Fruit fly (Drosophila melanogaster) whole organism, embryonic: ENCODE data around the gene Pex3.

Source experiments
- Atf6 ChIP-seq: fragments of 200-800 bp; sonication (Bioruptor generic); IDR thresholded peaks from 2 replicates; pipeline ENCODE4 v1.3.6; 2022; ENCODE audit warnings: missing biosample characterization, missing genetic modification characterization
- B-H2 ChIP-seq: fragments of 200-800 bp; sonication (Bioruptor generic); optimal IDR thresholded peaks from 2 replicates; lab custom pipeline; 2018; ENCODE audit warnings: missing biosample characterization, mild to moderate bottlenecking, missing genetic modification characterization
- CG10321 ChIP-seq: fragments of 200-800 bp; sonication (Bioruptor generic); IDR thresholded peaks from 2 replicates; pipeline ENCODE4 v1.3.6; 2022; ENCODE audit warnings: missing biosample characterization, missing genetic modification characterization
- CG11398 ChIP-seq: fragments of 200-800 bp; sonication (Bioruptor generic); optimal IDR thresholded peaks from 2 replicates; lab custom pipeline; 2016; ENCODE audit warnings: missing biosample characterization, missing genetic modification characterization
- CG12659 ChIP-seq: fragments of 200-800 bp; sonication (Bioruptor generic); optimal IDR thresholded peaks from 3 replicates; lab custom pipeline; 2017; ENCODE audit warnings: mild to moderate bottlenecking, missing biosample characterization, missing genetic modification reagents, missing genetic modification characterization
- CG12744 ChIP-seq: fragments of 200-800 bp; sonication (Bioruptor generic); optimal IDR thresholded peaks from 2 replicates; lab custom pipeline; 2016; ENCODE audit warnings: missing biosample characterization, missing genetic modification characterization
- CG13424 ChIP-seq: fragments of 200-800 bp; sonication (Bioruptor generic); optimal IDR thresholded peaks from 2 replicates; lab custom pipeline; 2019; ENCODE audit warnings: missing biosample characterization, mild to moderate bottlenecking, missing genetic modification characterization, moderate library complexity
- CG14014 ChIP-seq: fragments of 200-800 bp; sonication (Bioruptor generic); IDR thresholded peaks from 2 replicates; pipeline ENCODE4 v1.3.6; 2022; ENCODE audit warnings: missing biosample characterization, missing genetic modification characterization
- CG14441 ChIP-seq: fragments of 200-800 bp; sonication (Bioruptor generic); IDR thresholded peaks from 2 replicates; pipeline ENCODE4 v1.3.6; 2022; ENCODE audit warnings: missing biosample characterization, missing genetic modification characterization
- CG14710 ChIP-seq: fragments of 200-800 bp; sonication (Bioruptor generic); optimal IDR thresholded peaks from 3 replicates; lab custom pipeline; 2019; ENCODE audit warnings: missing biosample characterization, mild to moderate bottlenecking, missing genetic modification characterization, moderate library complexity
- CG1647 ChIP-seq: fragments of 200-800 bp; sonication (Bioruptor generic); optimal IDR thresholded peaks from 3 replicates; lab custom pipeline; 2016; ENCODE audit warnings: missing biosample characterization, missing genetic modification characterization
- CG16815 ChIP-seq: fragments of 200-800 bp; sonication (Bioruptor generic); optimal IDR thresholded peaks from 3 replicates; lab custom pipeline; 2017; ENCODE audit warnings: missing biosample characterization, mild to moderate bottlenecking, missing genetic modification characterization
- CG17359 ChIP-seq: fragments of 200-800 bp; sonication (Bioruptor generic); optimal IDR thresholded peaks from 3 replicates; lab custom pipeline; 2018; ENCODE audit warnings: missing biosample characterization, mild to moderate bottlenecking, missing genetic modification characterization, moderate library complexity
- CG18011 ChIP-seq: fragments of 200-800 bp; sonication (Bioruptor generic); optimal IDR thresholded peaks from 2 replicates; lab custom pipeline; 2017; ENCODE audit warnings: missing biosample characterization, missing genetic modification characterization, mild to moderate bottlenecking, moderate library complexity, missing genotype
- CG2116 ChIP-seq: fragments of 200-800 bp; sonication (Bioruptor generic); optimal IDR thresholded peaks from 3 replicates; lab custom pipeline; 2018; ENCODE audit warnings: missing biosample characterization, mild to moderate bottlenecking, missing genetic modification characterization
- CG2678 ChIP-seq: fragments of 200-800 bp; sonication (Bioruptor generic); optimal IDR thresholded peaks from 3 replicates; lab custom pipeline; 2019; ENCODE audit warnings: missing biosample characterization, mild to moderate bottlenecking, missing genetic modification characterization, moderate library complexity
- CG31388 ChIP-seq: fragments of 200-800 bp; sonication (Bioruptor generic); optimal IDR thresholded peaks from 2 replicates; lab custom pipeline; 2016; ENCODE audit warnings: missing biosample characterization, missing genetic modification characterization
- CG32532 ChIP-seq: fragments of 200-800 bp; sonication (Bioruptor generic); IDR thresholded peaks from 2 replicates; pipeline ENCODE4 v1.3.6; 2022; ENCODE audit warnings: missing biosample characterization, missing genetic modification characterization
- CG3847 ChIP-seq: fragments of 200-800 bp; sonication (Bioruptor generic); IDR thresholded peaks from 2 replicates; pipeline ENCODE4 v1.3.6; 2022; ENCODE audit warnings: missing biosample characterization, missing genetic modification characterization
- CG4730 ChIP-seq: fragments of 200-800 bp; sonication (Bioruptor generic); IDR thresholded peaks from 2 replicates; pipeline ENCODE4 v1.3.6; 2022; ENCODE audit warnings: missing biosample characterization, missing genetic modification characterization
- CG7786 ChIP-seq: fragments of 200-800 bp; sonication (Bioruptor generic); optimal IDR thresholded peaks from 2 replicates; lab custom pipeline; 2016; ENCODE audit warnings: missing biosample characterization, missing genetic modification characterization
- CG8765 ChIP-seq: fragments of 200-800 bp; sonication (Bioruptor generic); IDR thresholded peaks from 2 replicates; pipeline ENCODE4 v1.3.6; 2022; ENCODE audit warnings: missing biosample characterization, missing genetic modification characterization
- CoRest ChIP-seq: fragments of 200-800 bp; sonication (Bioruptor generic); optimal IDR thresholded peaks from 3 replicates; lab custom pipeline; 2018; ENCODE audit warnings: missing biosample characterization, mild to moderate bottlenecking, missing genetic modification characterization, moderate library complexity
- D19A ChIP-seq: fragments of 200-800 bp; optimal IDR thresholded peaks from 3 replicates; lab custom pipeline; 2019; ENCODE audit warnings: missing biosample characterization, mild to moderate bottlenecking, missing genetic modification characterization, moderate library complexity
- Dfd ChIP-seq, 2 experiments: fragments of >200 bp; optimal IDR thresholded peaks; 2 replicates each; lab custom pipeline; 2017; ENCODE audit warnings: missing biosample characterization in 2 of 2, missing genetic modification characterization in 2 of 2
- HLHmδ ChIP-seq: fragments of 200-800 bp; sonication (Bioruptor generic); optimal IDR thresholded peaks from 2 replicates; lab custom pipeline; 2018; ENCODE audit warnings: missing biosample characterization, mild to moderate bottlenecking, missing genetic modification characterization, moderate library complexity
- Rfx ChIP-seq: fragments of 200-800 bp; sonication (Bioruptor generic); IDR thresholded peaks from 2 replicates; pipeline ENCODE4 v1.3.6; 2022; ENCODE audit warnings: missing biosample characterization, missing genetic modification characterization
- YL-1 ChIP-seq: fragments of 200-800 bp; sonication (Bioruptor generic); optimal IDR thresholded peaks from 3 replicates; lab custom pipeline; 2017; ENCODE audit warnings: missing biosample characterization, mild to moderate bottlenecking, missing genetic modification characterization
- ara ChIP-seq: fragments of 200-800 bp; sonication (Bioruptor generic); IDR thresholded peaks from 2 replicates; pipeline ENCODE4 v1.3.6; 2022; ENCODE audit warnings: missing biosample characterization, missing genetic modification characterization
- bigmax ChIP-seq: fragments of 200-800 bp; sonication (Bioruptor generic); optimal IDR thresholded peaks from 2 replicates; lab custom pipeline; 2018; ENCODE audit warnings: missing biosample characterization, mild to moderate bottlenecking, missing genetic modification characterization
- br ChIP-seq: fragments of >200 bp; optimal IDR thresholded peaks from 2 replicates; lab custom pipeline; 2017
- chinmo ChIP-seq: fragments of 200-800 bp; sonication (Bioruptor generic); IDR thresholded peaks from 4 replicates; pipeline ENCODE4 v1.3.6; 2022; ENCODE audit warnings: missing biosample characterization, missing genetic modification characterization; ENCODE audit not compliant: partially characterized antibody
- chm ChIP-seq: fragments of 200-800 bp; sonication (Bioruptor generic); IDR thresholded peaks from 2 replicates; pipeline ENCODE4 v1.3.6; 2022; ENCODE audit warnings: missing biosample characterization, missing genetic modification characterization
- crc ChIP-seq: fragments of 200-800 bp; sonication (Bioruptor generic); optimal IDR thresholded peaks from 2 replicates; lab custom pipeline; 2016; ENCODE audit warnings: missing biosample characterization, missing genetic modification characterization
- dimm ChIP-seq: fragments of 200-800 bp; sonication (Bioruptor generic); IDR thresholded peaks from 2 replicates; pipeline ENCODE4 v1.3.6; 2022; ENCODE audit warnings: missing biosample characterization, missing genetic modification characterization
- dmrt99B ChIP-seq: fragments of 200-800 bp; sonication (Bioruptor generic); optimal IDR thresholded peaks from 2 replicates; lab custom pipeline; 2018; ENCODE audit warnings: missing biosample characterization, mild to moderate bottlenecking, missing genetic modification characterization, moderate library complexity
- ems ChIP-seq: fragments of 200-800 bp; sonication (Bioruptor generic); optimal IDR thresholded peaks from 3 replicates; lab custom pipeline; 2016; ENCODE audit warnings: missing biosample characterization, missing genetic modification characterization
- hkb ChIP-seq, 2 experiments: fragments of 200-800 bp in 1 of 2; fragments of >200 bp in 1 of 2; sonication (Bioruptor generic) in 1 of 2; IDR thresholded peaks in 1 of 2; optimal IDR thresholded peaks in 1 of 2; 2 replicates each; pipeline versions ENCODE4 v1.3.6 to Lab custom; 2017 to 2022; ENCODE audit warnings: missing biosample characterization in 1 of 2, missing genetic modification characterization in 1 of 2
- hth ChIP-seq: fragments of >200 bp; optimal IDR thresholded peaks from 2 replicates; lab custom pipeline; 2017; ENCODE audit warnings: inconsistent platforms
- kni ChIP-seq: fragments of 200-800 bp; sonication (Bioruptor generic); optimal IDR thresholded peaks from 3 replicates; lab custom pipeline; 2017; ENCODE audit warnings: mild to moderate bottlenecking, missing biosample characterization, missing genetic modification reagents, missing genetic modification characterization
- knrl ChIP-seq: fragments of 200-800 bp; sonication (Bioruptor generic); IDR thresholded peaks from 3 replicates; pipeline ENCODE4 v1.3.6; 2022; ENCODE audit warnings: missing biosample characterization, missing genetic modification characterization; ENCODE audit not compliant: partially characterized antibody
- luna ChIP-seq: fragments of 200-800 bp; sonication (Bioruptor generic); optimal IDR thresholded peaks from 2 replicates; lab custom pipeline; 2016; ENCODE audit warnings: missing biosample characterization, missing genetic modification characterization
- nerfin-1 ChIP-seq: fragments of 200-800 bp; sonication (Bioruptor generic); optimal IDR thresholded peaks from 3 replicates; lab custom pipeline; 2019; ENCODE audit warnings: missing biosample characterization, mild to moderate bottlenecking, missing genetic modification characterization, moderate library complexity
- row ChIP-seq: fragments of 200-800 bp; sonication (Bioruptor generic); IDR thresholded peaks from 3 replicates; pipeline ENCODE4 v1.3.6; 2022; ENCODE audit warnings: missing biosample characterization, missing genetic modification characterization
- shn ChIP-seq: fragments of 200-800 bp; sonication (Bioruptor generic); optimal IDR thresholded peaks from 3 replicates; lab custom pipeline; 2016; ENCODE audit warnings: missing biosample characterization, missing genetic modification characterization
- ttk ChIP-seq: fragments of 200-800 bp; sonication (Bioruptor generic); IDR thresholded peaks from 2 replicates; pipeline ENCODE4 v2.1.2; 2022; ENCODE audit warnings: missing biosample characterization, missing genetic modification characterization
- vfl ChIP-seq: fragments of 200-800 bp; sonication (Bioruptor generic); optimal IDR thresholded peaks from 2 replicates; lab custom pipeline; 2016; ENCODE audit warnings: missing biosample characterization, missing genetic modification characterization
- vvl ChIP-seq: fragments of 200-800 bp; sonication (Bioruptor generic); IDR thresholded peaks from 2 replicates; pipeline ENCODE4 v1.3.6; 2022; ENCODE audit warnings: missing biosample characterization, missing genetic modification characterization
- wek ChIP-seq: fragments of 200-800 bp; sonication (Bioruptor generic); optimal IDR thresholded peaks from 3 replicates; lab custom pipeline; 2018; ENCODE audit warnings: missing biosample characterization, mild to moderate bottlenecking, missing genetic modification characterization, moderate library complexity

Pex3 gene

DNA sequence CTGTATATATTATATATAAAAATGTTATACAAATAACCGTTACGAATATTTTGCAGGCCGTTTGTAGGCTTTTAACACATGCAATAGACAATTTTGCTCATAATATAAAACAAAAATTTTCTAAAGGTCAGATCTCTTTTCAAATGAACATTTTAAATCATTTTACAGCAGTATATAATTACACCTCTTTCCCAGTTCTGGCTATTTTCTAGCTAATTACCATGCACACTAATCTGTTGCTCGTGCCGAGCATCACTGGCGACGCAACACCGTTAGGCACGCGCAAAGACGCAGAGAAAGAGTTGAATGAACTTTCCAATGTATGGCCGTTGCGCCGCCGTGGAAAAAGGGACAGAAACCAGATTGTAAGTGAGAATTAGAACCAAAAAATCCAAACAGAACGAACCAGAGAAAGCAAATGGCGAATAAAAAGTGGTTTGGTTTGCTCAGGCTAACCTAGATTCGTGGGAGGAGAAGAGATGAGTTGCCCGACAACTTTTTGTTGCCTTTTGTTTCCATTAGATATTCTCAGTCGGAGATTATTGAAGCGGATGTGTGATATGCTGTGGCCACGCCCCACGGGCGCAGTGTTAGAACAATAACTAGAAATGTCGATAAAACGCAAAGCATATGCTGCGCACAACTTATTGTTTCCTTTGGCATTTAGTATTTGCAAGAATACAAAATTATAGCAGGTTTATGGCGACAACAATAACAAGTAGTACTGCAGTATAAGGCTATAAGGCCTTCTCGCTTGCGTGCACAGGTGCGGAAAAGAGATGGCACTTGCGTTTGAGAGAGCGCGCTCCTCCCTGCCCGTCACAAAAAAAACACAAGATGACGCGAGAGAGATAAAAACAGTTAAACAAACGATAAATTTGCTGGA, 2.8 kb upstream of the Pex3 start:
- no peak for TF ChIP-seq CG11398
- 0 out of 2 replicates have a peak, but pooled peaks have one; percentile 24 for TF ChIP-seq CG14014 (GFP tag; lab: Robert Waterston, UW)
- TF ChIP-seq shn (GFP tag; lab: Kevin White, UChicago), result no peak
- TF ChIP-seq ara (GFP tag; lab: Robert Waterston, UW), result no peak
- TF ChIP-seq CG2116 (GFP tag; lab: Kevin White, UChicago), result peak; percentile 2
- no peak for TF ChIP-seq wek (GFP tag; lab: Kevin White, UChicago)
- TF ChIP-seq CG7786 (GFP tag; lab: Kevin White, UChicago), result no peak
- peak; percentile 83 for TF ChIP-seq kni (GFP tag; lab: Kevin White, UChicago)
- TF ChIP-seq br (lab: Kevin White, UChicago), result no peak
- no peak for TF ChIP-seq nerfin-1 (tag; lab: Kevin White, UChicago)
- TF ChIP-seq dmrt99B, result no peak
- no peak for TF ChIP-seq dimm (GFP tag; lab: Robert Waterston, UW)
- no peak; the same call in 1 of the 2 replicates for TF ChIP-seq Atf6 (GFP tag; lab: Robert Waterston, UW)
- no peak for TF ChIP-seq luna (GFP tag; lab: Kevin White, UChicago)
- TF ChIP-seq CG8765 (GFP tag; lab: Robert Waterston, UW), result 0 out of 2 replicates have a peak, but pooled peaks have one; percentile 13
- no peak for TF ChIP-seq hth (lab: Kevin White, UChicago)
- TF ChIP-seq YL-1 (GFP tag; lab: Kevin White, UChicago), result peak; percentile 84
- peak; percentile 6; the same call in 1 of the 2 replicates for TF ChIP-seq chm
- no peak for TF ChIP-seq CG4730
- no peak for TF ChIP-seq Dfd (GFP tag; optimal IDR thresholded peaks at IDR 0.05; lab: Kevin White, UChicago)
- peak; percentile 33 for TF ChIP-seq HLHmδ
- TF ChIP-seq CG14710 (tag; lab: Kevin White, UChicago), result peak; percentile 29
- peak; percentile 46 for TF ChIP-seq CG13424 (tag; lab: Kevin White, UChicago)
- peak; percentile 83 for TF ChIP-seq row
- no peak for TF ChIP-seq CG18011 (GFP tag; lab: Kevin White, UChicago)
- TF ChIP-seq CG12744, result no peak
- no peak for TF ChIP-seq CG31388
- no peak for TF ChIP-seq crc (GFP tag; lab: Kevin White, UChicago)
- TF ChIP-seq ems (GFP tag; lab: Kevin White, UChicago), result no peak
- TF ChIP-seq vvl, result peak; percentile 23
- TF ChIP-seq chinmo (GFP tag; lab: Robert Waterston, UW), result peak; percentile 80; the same call in 3 of the 4 replicates
- TF ChIP-seq D19A, result peak; percentile 14
- TF ChIP-seq CG17359 (tag; lab: Kevin White, UChicago), result no peak
- no peak for TF ChIP-seq CG16815 (GFP tag; lab: Kevin White, UChicago)
- no peak for TF ChIP-seq CG1647 (GFP tag; lab: Kevin White, UChicago)
- no peak for TF ChIP-seq knrl (GFP tag; lab: Robert Waterston, UW)
- TF ChIP-seq hkb (optimal IDR thresholded peaks at IDR 0.05; lab: Kevin White, UChicago), result no peak
- TF ChIP-seq hkb (GFP tag; IDR thresholded peaks at IDR 0.05; lab: Robert Waterston, UW), result peak; percentile 7; the same call in 1 of the 2 replicates
- peak; percentile 2 for TF ChIP-seq CG12659 (GFP tag; lab: Kevin White, UChicago)
- TF ChIP-seq CG32532 (GFP tag; lab: Robert Waterston, UW), result peak; percentile 55; the same call in 1 of the 2 replicates
- TF ChIP-seq ttk, result peak; percentile 37; the same call in 1 of the 2 replicates
- peak; percentile 15 for TF ChIP-seq B-H2 (GFP tag; lab: Kevin White, UChicago)
- peak; percentile 26; the same call in 1 of the 2 replicates for TF ChIP-seq CG14441 (GFP tag; lab: Robert Waterston, UW)
- peak; percentile 51 for TF ChIP-seq CoRest (tag; lab: Kevin White, UChicago)
- no peak for TF ChIP-seq vfl (GFP tag; lab: Kevin White, UChicago)
- peak; percentile 48 for TF ChIP-seq CG2678
- TF ChIP-seq CG10321 (GFP tag; lab: Robert Waterston, UW), result peak; percentile 96
- TF ChIP-seq Rfx (GFP tag; lab: Robert Waterston, UW), result peak; percentile 73
- no peak for TF ChIP-seq bigmax
- TF ChIP-seq CG3847 (GFP tag; lab: Robert Waterston, UW), result no peak
